Worm (Caenorhabditis elegans): ENCODE results near the gene F53C11.4.
A peak's percentile ranks its signal among the peaks of the same experiment; 100 is the strongest.

F53C11.4 gene

ce11 chrV:13789362-13789761 is 2.2 kb upstream of the F53C11.4 start (continued):
- peak; percentile 47 for TF ChIP-seq hlh-8 (tag; optimal IDR thresholded peaks at IDR 0.05)
- peak; percentile 70 for TF ChIP-seq ceh-48 (tag; optimal IDR thresholded peaks at IDR 0.05)
- no peak for TF ChIP-seq npax-4 (tag; optimal IDR thresholded peaks at IDR 0.05)
- peak; percentile 85 for TF ChIP-seq ceh-18 (tag; optimal IDR thresholded peaks at IDR 0.05)
- peak; percentile 51 for TF ChIP-seq ceh-2 (tag; optimal IDR thresholded peaks at IDR 0.05)
- TF ChIP-seq ceh-19 (GFP tag; optimal IDR thresholded peaks at IDR 0.05), result peak; percentile 31
- TF ChIP-seq lin-11 (tag; optimal IDR thresholded peaks at IDR 0.05), result no peak
- no peak for TF ChIP-seq ceh-22 (tag; optimal IDR thresholded peaks at IDR 0.05)
- peak; percentile 58 for TF ChIP-seq F13H6.1 (tag; optimal IDR thresholded peaks at IDR 0.05)
- peak; percentile 86 for TF ChIP-seq unc-55 (GFP tag; optimal IDR thresholded peaks at IDR 0.05)
- peak; percentile 40 for TF ChIP-seq unc-42 (tag; optimal IDR thresholded peaks at IDR 0.05)
- TF ChIP-seq nhr-232 (tag; optimal IDR thresholded peaks at IDR 0.05), result no peak
- TF ChIP-seq ref-2 (tag; optimal IDR thresholded peaks at IDR 0.05), result peak; percentile 41
- peak; percentile 94 for TF ChIP-seq nfya-1 (tag; optimal IDR thresholded peaks at IDR 0.05)
- no peak for TF ChIP-seq sdc-2 (tag; optimal IDR thresholded peaks at IDR 0.05)
- peak; percentile 90 for TF ChIP-seq ceh-30 (tag; optimal IDR thresholded peaks at IDR 0.05)
- TF ChIP-seq elt-2 (tag; optimal IDR thresholded peaks at IDR 0.05), result peak; percentile 34
- no peak for TF ChIP-seq fkh-6 (tag; optimal IDR thresholded peaks at IDR 0.05)
- TF ChIP-seq pag-3 (tag; optimal IDR thresholded peaks at IDR 0.05; ENCODE audit: borderline replicate concordance), result no peak
- TF ChIP-seq dmd-4 (tag; optimal IDR thresholded peaks at IDR 0.05; ENCODE audit: borderline replicate concordance), result peak; percentile 83
- TF ChIP-seq ceh-34 (tag; optimal IDR thresholded peaks at IDR 0.05), result peak; percentile 86
- TF ChIP-seq K09A11.1 (tag; optimal IDR thresholded peaks at IDR 0.05; ENCODE audit: insufficient read depth), result peak; percentile 35
- TF ChIP-seq rnt-1 (tag; optimal IDR thresholded peaks at IDR 0.05), result peak; percentile 76
- peak; percentile 90 for TF ChIP-seq ceh-14 (tag; optimal IDR thresholded peaks at IDR 0.05)
- peak; percentile 27 for TF ChIP-seq Y22D7AL.16 (tag; optimal IDR thresholded peaks at IDR 0.05)
- TF ChIP-seq tbx-2 (tag; optimal IDR thresholded peaks at IDR 0.05), result peak; percentile 79
- TF ChIP-seq pat-9 (tag; optimal IDR thresholded peaks at IDR 0.05), result peak; percentile 33
- TF ChIP-seq mec-3 (tag; optimal IDR thresholded peaks at IDR 0.05; ENCODE audit: borderline replicate concordance), result no peak
- peak; percentile 26 for TF ChIP-seq hlh-6 (tag; optimal IDR thresholded peaks at IDR 0.05)
- peak; percentile 38 for TF ChIP-seq syd-9 (tag; optimal IDR thresholded peaks at IDR 0.05)
- no peak for TF ChIP-seq gmeb-2 (tag; optimal IDR thresholded peaks at IDR 0.05)
- TF ChIP-seq sox-2 (GFP tag; IDR thresholded peaks at IDR 0.05), result peak; percentile 36
- peak; percentile 14 for TF ChIP-seq T23F11.4 (GFP tag; optimal IDR thresholded peaks at IDR 0.05)

DNA sequence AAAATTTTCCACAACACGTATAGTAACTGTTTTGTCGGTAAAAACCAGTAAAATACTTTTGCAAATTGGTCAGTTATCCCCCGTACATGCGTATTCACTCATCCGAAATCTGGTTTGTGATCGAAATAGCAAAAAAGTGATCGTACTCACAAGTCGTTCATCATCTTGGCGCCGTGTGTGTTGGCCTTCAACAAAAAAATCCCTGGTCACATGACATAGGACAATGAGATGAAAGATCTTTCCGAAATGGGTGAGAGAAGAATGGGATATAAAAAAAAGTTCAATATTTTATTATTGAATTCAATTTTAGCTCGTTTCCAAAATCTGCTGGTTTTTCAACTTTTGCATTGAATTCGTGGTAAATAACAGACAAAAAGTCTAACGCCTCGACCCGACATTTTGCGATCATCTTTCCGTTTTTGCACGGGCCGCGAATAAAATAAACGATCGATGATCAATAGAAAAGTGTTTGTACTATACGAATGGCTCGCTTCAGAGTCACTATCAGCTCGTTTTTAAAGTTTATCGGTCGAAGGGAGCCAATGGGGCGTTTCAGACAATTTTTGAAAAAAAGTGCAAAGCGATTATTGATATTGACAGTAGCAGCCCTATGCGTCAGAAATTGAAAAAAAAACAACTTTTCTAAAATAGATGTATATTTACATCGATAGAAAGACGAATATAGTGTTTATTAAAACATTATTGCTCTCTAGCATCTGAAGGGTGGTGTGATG is 963 bp upstream of the F53C11.4 start:
- TF ChIP-seq odd-2 (tag; optimal IDR thresholded peaks at IDR 0.05), result no peak
- TF ChIP-seq K02D7.2 (tag; optimal IDR thresholded peaks at IDR 0.05), result no peak
- no peak for TF ChIP-seq pag-3 (tag; optimal IDR thresholded peaks at IDR 0.05; ENCODE audit: borderline replicate concordance)
- no peak for TF ChIP-seq hlh-15 (tag; optimal IDR thresholded peaks at IDR 0.05)

DNA sequence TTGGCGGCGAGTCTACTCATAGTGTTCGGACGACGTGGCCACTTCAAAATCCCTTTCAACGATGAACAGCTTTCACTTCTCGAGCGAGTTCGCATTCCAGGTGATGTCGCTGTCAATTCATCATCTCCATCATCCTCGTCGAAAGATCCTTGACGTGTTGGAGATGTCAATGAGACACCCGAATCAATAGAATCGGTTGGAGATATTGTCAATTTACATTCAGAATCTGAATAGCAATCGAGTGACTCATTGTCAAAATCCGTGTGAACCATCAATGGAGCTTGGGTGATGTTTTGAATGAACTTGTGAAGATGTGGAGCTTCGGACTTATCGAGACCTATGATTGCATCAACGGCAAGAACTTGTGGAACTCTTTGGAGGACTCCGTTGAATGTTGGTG is 1.4 kb downstream of the F53C11.4 start:
- TF ChIP-seq ttx-3 (tag; optimal IDR thresholded peaks at IDR 0.05) (no peak), Y22D7AL.16 (tag; optimal IDR thresholded peaks at IDR 0.05) (no peak), hlh-6 (tag; optimal IDR thresholded peaks at IDR 0.05) (no peak), lim-6 (tag; optimal IDR thresholded peaks at IDR 0.05) (no peak)

All from whole organism, late embryonic.